Worm (Caenorhabditis elegans) whole organism, dauer: ENCODE results near the gene sre-53.

Source experiments
- unc-62 ChIP-seq: sonication (generic microtip); optimal IDR thresholded peaks from 2 replicates; lab custom pipeline; 2017; ENCODE audit warnings: missing biosample characterization, missing genetic modification reagents, missing genetic modification characterization

sre-53 gene

DNA sequence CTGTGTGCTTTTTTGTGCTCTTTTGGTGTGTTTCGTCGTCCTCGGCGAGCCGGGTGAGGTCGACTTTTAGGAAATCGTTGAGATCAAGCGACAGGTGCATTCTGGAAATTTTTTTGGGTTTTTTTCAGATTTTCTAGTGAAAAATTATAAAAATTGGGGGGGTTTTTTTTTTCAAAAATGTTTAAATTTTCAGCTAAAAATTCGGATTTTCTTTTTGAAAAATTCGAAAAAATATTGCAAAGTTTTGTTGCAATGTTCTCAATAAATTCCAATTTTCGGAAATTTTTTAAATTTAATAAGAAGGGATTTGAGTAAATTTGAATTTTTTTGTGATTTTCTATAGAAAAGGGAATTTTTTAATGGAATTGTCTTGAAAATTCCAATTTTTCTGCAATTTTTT is 48.3 kb downstream of the sre-53 start, which contains the start of gene Y57A10A.27:
Gene Y57A10A.27 (minus strand): TSS at position 101 of the 400 bp plus-strand sequence.
- no peak for TF ChIP-seq unc-62 (GFP tag; lab: Kevin White, UChicago)
